Fruit fly (Drosophila melanogaster) whole organism, embryonic: ENCODE measurements around the gene CG14402.

ENCODE experiments used
- Awh ChIP-seq: fragments of 200-800 bp; sonication (Bioruptor generic); IDR thresholded peaks from 2 replicates; pipeline ENCODE4, ENCODE4 v1.3.6; 2022; ENCODE audit warnings: missing biosample characterization, missing genetic modification characterization
- Blimp-1 ChIP-seq: fragments of 200-800 bp; sonication (Bioruptor generic); optimal IDR thresholded peaks from 3 replicates; lab custom pipeline; 2018; ENCODE audit warnings: missing biosample characterization, missing genetic modification characterization, mild to moderate bottlenecking, moderate library complexity, missing genetic modification reagents
- CG10366 ChIP-seq: fragments of 200-800 bp; sonication (Bioruptor generic); IDR thresholded peaks from 2 replicates; pipeline ENCODE4 v1.3.6; 2022; ENCODE audit warnings: missing biosample characterization, missing genetic modification characterization
- CG10654 ChIP-seq: fragments of 200-800 bp; sonication (Bioruptor generic); optimal IDR thresholded peaks from 2 replicates; lab custom pipeline; 2016; ENCODE audit warnings: missing biosample characterization, missing genetic modification characterization
- CG11247 ChIP-seq: fragments of 200-800 bp; sonication (Bioruptor generic); IDR thresholded peaks from 2 replicates; pipeline ENCODE4 v1.3.6; 2022; ENCODE audit warnings: missing biosample characterization, missing genetic modification characterization
- CG12071 ChIP-seq: fragments of 200-800 bp; sonication (Bioruptor generic); optimal IDR thresholded peaks from 3 replicates; lab custom pipeline; 2018; ENCODE audit warnings: missing biosample characterization, mild to moderate bottlenecking, missing genetic modification characterization
- CG15073 ChIP-seq: fragments of 200-800 bp; sonication (Bioruptor generic); optimal IDR thresholded peaks from 2 replicates; lab custom pipeline; 2016; ENCODE audit warnings: missing biosample characterization, missing genetic modification characterization
- CG15514 ChIP-seq: fragments of 200-800 bp; sonication (Bioruptor generic); optimal IDR thresholded peaks from 3 replicates; lab custom pipeline; 2017; ENCODE audit warnings: missing biosample characterization, missing genetic modification characterization, mild to moderate bottlenecking, moderate library complexity, missing genetic modification reagents
- CG18599 ChIP-seq: fragments of 200-800 bp; sonication (Bioruptor generic); optimal IDR thresholded peaks from 3 replicates; lab custom pipeline; 2017; ENCODE audit warnings: missing biosample characterization, missing genetic modification characterization, mild to moderate bottlenecking, moderate library complexity, missing genetic modification reagents
- CG2712 ChIP-seq: fragments of 200-800 bp; optimal IDR thresholded peaks from 3 replicates; lab custom pipeline; 2019; ENCODE audit warnings: missing biosample characterization, mild to moderate bottlenecking, missing genetic modification characterization, moderate library complexity
- CG31441 ChIP-seq: fragments of 200-800 bp; sonication (Bioruptor generic); IDR thresholded peaks from 2 replicates; pipeline ENCODE4 v1.3.6; 2022; ENCODE audit warnings: missing biosample characterization, missing genetic modification characterization
- CG34376 ChIP-seq: fragments of 200-800 bp; sonication (Bioruptor generic); optimal IDR thresholded peaks from 2 replicates; lab custom pipeline; 2018; ENCODE audit warnings: missing biosample characterization, mild to moderate bottlenecking, missing genetic modification characterization
- CG4404 ChIP-seq: fragments of 200-800 bp; sonication (Bioruptor generic); IDR thresholded peaks from 2 replicates; pipeline ENCODE4 v1.3.6; 2022; ENCODE audit warnings: missing biosample characterization, missing genetic modification characterization
- CG4854 ChIP-seq: fragments of 200-800 bp; sonication (Bioruptor generic); optimal IDR thresholded peaks from 2 replicates; lab custom pipeline; 2016; ENCODE audit warnings: missing biosample characterization, missing genetic modification characterization, inconsistent platforms
- CG6791 ChIP-seq: fragments of 200-800 bp; sonication (Bioruptor generic); IDR thresholded peaks from 3 replicates; pipeline ENCODE4 v1.3.6; 2022; ENCODE audit warnings: missing biosample characterization, missing genetic modification characterization; ENCODE audit not compliant: partially characterized antibody
- CG7357 ChIP-seq: fragments of 200-800 bp; sonication (Bioruptor generic); IDR thresholded peaks from 3 replicates; pipeline ENCODE4 v1.3.6; 2022; ENCODE audit warnings: missing biosample characterization, missing genetic modification characterization
- CG8924 ChIP-seq: fragments of 200-800 bp; optimal IDR thresholded peaks from 3 replicates; lab custom pipeline; 2019; ENCODE audit warnings: missing biosample characterization, mild to moderate bottlenecking, missing genetic modification characterization, moderate library complexity
- CG9609 ChIP-seq: fragments of 200-800 bp; sonication (Bioruptor generic); optimal IDR thresholded peaks from 3 replicates; lab custom pipeline; 2016; ENCODE audit warnings: missing biosample characterization, missing genetic modification characterization
- D19B ChIP-seq: fragments of 200-800 bp; sonication (Bioruptor generic); optimal IDR thresholded peaks from 2 replicates; lab custom pipeline; 2017; ENCODE audit warnings: missing biosample characterization, mild to moderate bottlenecking, missing genetic modification characterization
- Dad ChIP-seq: fragments of 200-800 bp; sonication (Bioruptor generic); optimal IDR thresholded peaks from 3 replicates; lab custom pipeline; 2016; ENCODE audit warnings: missing biosample characterization, missing genetic modification characterization
- Fer2 ChIP-seq: fragments of 200-800 bp; sonication (Bioruptor generic); optimal IDR thresholded peaks from 2 replicates; lab custom pipeline; 2018; ENCODE audit warnings: missing biosample characterization, mild to moderate bottlenecking, missing genetic modification characterization, moderate library complexity
- Fer3 ChIP-seq: fragments of 200-800 bp; sonication (Bioruptor generic); optimal IDR thresholded peaks from 2 replicates; lab custom pipeline; 2018; ENCODE audit warnings: missing biosample characterization, mild to moderate bottlenecking, missing genetic modification characterization, moderate library complexity
- H15 ChIP-seq: fragments of 200-800 bp; sonication (Bioruptor generic); IDR thresholded peaks from 3 replicates; pipeline ENCODE4 v1.3.6; 2022; ENCODE audit warnings: missing biosample characterization, missing genetic modification characterization
- HLH4C ChIP-seq: fragments of 200-800 bp; sonication (Bioruptor generic); IDR thresholded peaks from 3 replicates; pipeline ENCODE4 v1.3.6; 2022; ENCODE audit warnings: missing biosample characterization, missing genetic modification characterization; ENCODE audit not compliant: partially characterized antibody
- MTF-1 ChIP-seq: fragments of 200-800 bp; sonication (Bioruptor generic); optimal IDR thresholded peaks from 2 replicates; lab custom pipeline; 2018; ENCODE audit warnings: missing biosample characterization, mild to moderate bottlenecking, missing genetic modification characterization, borderline replicate concordance
- Optix ChIP-seq: fragments of 200-800 bp; sonication (Bioruptor generic); IDR thresholded peaks from 3 replicates; pipeline ENCODE4 v1.3.6; 2022; ENCODE audit warnings: missing biosample characterization, missing genetic modification characterization
- PHDP ChIP-seq: fragments of 200-800 bp; sonication (Bioruptor generic); optimal IDR thresholded peaks from 3 replicates; lab custom pipeline; 2018; ENCODE audit warnings: missing biosample characterization, mild to moderate bottlenecking, missing genetic modification characterization, moderate library complexity
- Ssrp ChIP-seq: fragments of 200-800 bp; sonication (Bioruptor generic); optimal IDR thresholded peaks from 2 replicates; lab custom pipeline; 2018; ENCODE audit warnings: missing biosample characterization, mild to moderate bottlenecking, missing genetic modification characterization, moderate library complexity
- Trl ChIP-seq, 3 experiments: fragments of >200 bp in 2 of 3; fragments of 200-800 bp in 1 of 3; sonication (Bioruptor generic) in 1 of 3; optimal IDR thresholded peaks; 2 replicates in 1 of 3; 3 replicates in 2 of 3; lab custom pipeline; 2016 to 2017; ENCODE audit warnings: missing biosample characterization in 1 of 3, missing genetic modification characterization in 1 of 3
- Xbp1 ChIP-seq: fragments of 200-800 bp; sonication (Bioruptor generic); optimal IDR thresholded peaks from 3 replicates; lab custom pipeline; 2016; ENCODE audit warnings: missing biosample characterization, mild to moderate bottlenecking, missing genetic modification characterization
- bsh ChIP-seq, 2 experiments: fragments of 200-800 bp; sonication (Bioruptor generic); optimal IDR thresholded peaks; 2 replicates each; lab custom pipeline; 2017 to 2018; ENCODE audit warnings: mild to moderate bottlenecking in 2 of 2, missing biosample characterization in 2 of 2, missing genetic modification characterization in 2 of 2, moderate library complexity in 1 of 2
- caup ChIP-seq: fragments of 200-800 bp; sonication (Bioruptor generic); optimal IDR thresholded peaks from 3 replicates; lab custom pipeline; 2017; ENCODE audit warnings: missing biosample characterization, mild to moderate bottlenecking, missing genetic modification characterization, moderate library complexity; ENCODE audit not compliant: severe bottlenecking
- crc ChIP-seq: fragments of 200-800 bp; sonication (Bioruptor generic); optimal IDR thresholded peaks from 2 replicates; lab custom pipeline; 2016; ENCODE audit warnings: missing biosample characterization, missing genetic modification characterization
- cwo ChIP-seq: fragments of 200-800 bp; sonication (Bioruptor generic); optimal IDR thresholded peaks from 3 replicates; lab custom pipeline; 2017; ENCODE audit warnings: missing biosample characterization, missing genetic modification characterization, mild to moderate bottlenecking, moderate library complexity, missing genetic modification reagents
- dmrt99B ChIP-seq: fragments of 200-800 bp; sonication (Bioruptor generic); optimal IDR thresholded peaks from 2 replicates; lab custom pipeline; 2018; ENCODE audit warnings: missing biosample characterization, mild to moderate bottlenecking, missing genetic modification characterization, moderate library complexity
- dysf ChIP-seq: fragments of 200-800 bp; sonication (Bioruptor generic); IDR thresholded peaks from 3 replicates; pipeline ENCODE4 v1.3.6; 2022; ENCODE audit warnings: missing biosample characterization, missing genetic modification characterization
- ems ChIP-seq: fragments of 200-800 bp; sonication (Bioruptor generic); optimal IDR thresholded peaks from 3 replicates; lab custom pipeline; 2016; ENCODE audit warnings: missing biosample characterization, missing genetic modification characterization
- gfzf ChIP-seq: fragments of 200-800 bp; sonication (Bioruptor generic); optimal IDR thresholded peaks from 2 replicates; lab custom pipeline; 2016; ENCODE audit warnings: missing biosample characterization, mild to moderate bottlenecking, missing genetic modification characterization, moderate library complexity
- hbn ChIP-seq: fragments of 200-800 bp; sonication (Bioruptor generic); IDR thresholded peaks from 2 replicates; pipeline ENCODE4 v1.3.6; 2022; ENCODE audit warnings: missing biosample characterization, missing genetic modification characterization; ENCODE audit not compliant: partially characterized antibody
- mam ChIP-seq: fragments of 200-800 bp; sonication (Bioruptor generic); optimal IDR thresholded peaks from 3 replicates; lab custom pipeline; 2016; ENCODE audit warnings: missing biosample characterization, missing genetic modification characterization
- psq ChIP-seq: fragments of 200-800 bp; sonication (Bioruptor generic); optimal IDR thresholded peaks from 2 replicates; lab custom pipeline; 2017; ENCODE audit warnings: missing biosample characterization, missing genetic modification characterization
- sc ChIP-seq, 3 experiments: fragments of >200 bp in 2 of 3; fragments of 200-800 bp in 1 of 3; sonication (Bioruptor generic) in 1 of 3; optimal IDR thresholded peaks; 2 replicates in 2 of 3; 3 replicates in 1 of 3; lab custom pipeline; 2017; ENCODE audit warnings: mild to moderate bottlenecking in 1 of 3, missing biosample characterization in 1 of 3, missing genetic modification characterization in 1 of 3, missing genetic modification reagents in 1 of 3
- seq ChIP-seq: fragments of 200-800 bp; sonication (Bioruptor generic); IDR thresholded peaks from 2 replicates; pipeline ENCODE4 v1.3.6; 2022; ENCODE audit warnings: missing biosample characterization, missing genetic modification characterization
- stwl ChIP-seq: fragments of 200-800 bp; sonication (Bioruptor generic); optimal IDR thresholded peaks from 3 replicates; lab custom pipeline; 2018; ENCODE audit warnings: missing biosample characterization, mild to moderate bottlenecking, missing genetic modification characterization, moderate library complexity
- tgo ChIP-seq: fragments of 200-800 bp; sonication (Bioruptor generic); IDR thresholded peaks from 3 replicates; pipeline ENCODE4 v1.3.6; 2022; ENCODE audit warnings: missing biosample characterization, missing genetic modification characterization
- wdn ChIP-seq: fragments of 200-800 bp; sonication (Bioruptor generic); IDR thresholded peaks from 2 replicates; pipeline ENCODE4 v1.3.6; 2022; ENCODE audit warnings: missing biosample characterization, missing genetic modification characterization
- wek ChIP-seq: fragments of 200-800 bp; sonication (Bioruptor generic); optimal IDR thresholded peaks from 3 replicates; lab custom pipeline; 2018; ENCODE audit warnings: missing biosample characterization, mild to moderate bottlenecking, missing genetic modification characterization, moderate library complexity

CG14402 gene

dm6 chr2L:20805624-20806339, 43.3 kb upstream of the CG14402 start (continued):
- TF ChIP-seq gfzf (GFP tag; lab: Kevin White, UChicago) (no peak), CG10366 (peak; percentile 95), sc (optimal IDR thresholded peaks at IDR 0.05; lab: Kevin White, UChicago) (no peak), sc (GFP tag; optimal IDR thresholded peaks at IDR 0.05; lab: Kevin White, UChicago) (peak; percentile 91), D19B (GFP tag; lab: Kevin White, UChicago) (peak; percentile 100), HLH4C (peak; percentile 96), CG6791 (GFP tag; lab: Robert Waterston, UW) (peak; percentile 71), dysf (GFP tag; lab: Robert Waterston, UW) (peak; percentile 97), crc (GFP tag; lab: Kevin White, UChicago) (peak; percentile 55), CG34376 (GFP tag; lab: Kevin White, UChicago) (peak; percentile 92), H15 (peak; percentile 92), cwo (GFP tag; lab: Kevin White, UChicago) (peak; percentile 95), CG11247 (peak; percentile 94), CG8924 (peak; percentile 98), CG2712 (tag; lab: Kevin White, UChicago) (peak; percentile 98), psq (GFP tag; lab: Kevin White, UChicago) (peak; percentile 85), CG4404 (GFP tag; lab: Robert Waterston, UW) (peak; percentile 89), dmrt99B (tag; lab: Kevin White, UChicago) (peak; percentile 97), CG18599 (peak; percentile 98), CG4854 (GFP tag; lab: Kevin White, UChicago) (peak; percentile 89), CG10654 (peak; percentile 91), Ssrp (peak; percentile 93), mam (GFP tag; lab: Kevin White, UChicago) (peak; percentile 76), CG12071 (peak; percentile 92), PHDP (tag; lab: Kevin White, UChicago) (peak; percentile 97), MTF-1 (GFP tag; lab: Kevin White, UChicago) (peak; percentile 87), Xbp1 (GFP tag; lab: Kevin White, UChicago) (peak; percentile 95), CG15073 (peak; percentile 57), Dad (GFP tag; lab: Kevin White, UChicago) (peak; percentile 63), Optix (GFP tag; lab: Robert Waterston, UW) (peak; percentile 91), tgo (GFP tag; lab: Robert Waterston, UW) (peak; percentile 94), caup (GFP tag; lab: Kevin White, UChicago) (peak; percentile 94), wek (GFP tag; lab: Kevin White, UChicago) (peak; percentile 70), stwl (tag; lab: Kevin White, UChicago) (peak; percentile 45), seq (GFP tag; lab: Robert Waterston, UW) (peak; percentile 97), CG15514 (GFP tag; lab: Kevin White, UChicago) (peak; percentile 92), ems (GFP tag; lab: Kevin White, UChicago) (peak; percentile 86), Fer2 (peak; percentile 91), bsh (GFP tag; optimal IDR thresholded peaks at IDR 0.05; lab: Kevin White, UChicago) (peak in 1 of 2 experiments; percentile 97), Awh (GFP tag; lab: Robert Waterston, UW) (peak; percentile 93), wdn (GFP tag; lab: Robert Waterston, UW) (peak; percentile 92), Fer3 (tag; lab: Kevin White, UChicago) (peak; percentile 97), Trl (optimal IDR thresholded peaks at IDR 0.05; lab: Kevin White, UChicago) (no peak), Trl (GFP tag; optimal IDR thresholded peaks at IDR 0.05; lab: Kevin White, UChicago) (peak; percentile 54), CG9609 (GFP tag; lab: Kevin White, UChicago) (peak; percentile 57), Blimp-1 (peak; percentile 94), CG7357 (GFP tag; lab: Robert Waterston, UW) (peak; percentile 90), CG31441 (GFP tag; lab: Robert Waterston, UW) (peak; percentile 97), hbn (GFP tag; lab: Robert Waterston, UW) (0 out of 2 replicates have a peak, but pooled peaks have one; percentile 34)
